Worm (Caenorhabditis elegans) whole organism, dauer: ENCODE results near the gene F11C1.7.

ENCODE experiments used
- unc-62 ChIP-seq: sonication (generic microtip); optimal IDR thresholded peaks from 2 replicates; lab custom pipeline; 2017; ENCODE audit warnings: missing biosample characterization, missing genetic modification reagents, missing genetic modification characterization

Gene F11C1.7

DNA sequence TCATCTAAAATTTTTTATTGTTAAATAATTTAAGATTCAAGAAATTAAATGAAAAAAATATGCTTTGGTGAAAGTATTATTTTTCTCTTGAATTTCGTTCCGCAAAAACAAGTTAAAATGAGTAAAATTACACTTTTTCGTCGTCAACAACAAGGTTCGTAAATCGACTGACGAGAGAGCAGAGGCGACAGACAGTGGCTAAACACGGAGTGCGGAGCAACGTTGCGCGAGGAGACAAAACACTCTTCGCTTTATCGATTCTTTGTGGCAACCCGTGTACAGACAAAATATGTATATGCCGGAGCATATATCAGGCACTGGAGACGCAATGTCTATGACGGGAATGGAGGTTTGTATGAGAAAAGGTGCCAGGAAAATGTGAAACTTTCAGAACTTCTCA lies at the start of gene F11C1.7:
TSS of gene F11C1.7 (plus strand) at position 140 of the 400 bp plus-strand sequence.
- no peak for TF ChIP-seq unc-62 (GFP tag; lab: Kevin White, UChicago)

DNA sequence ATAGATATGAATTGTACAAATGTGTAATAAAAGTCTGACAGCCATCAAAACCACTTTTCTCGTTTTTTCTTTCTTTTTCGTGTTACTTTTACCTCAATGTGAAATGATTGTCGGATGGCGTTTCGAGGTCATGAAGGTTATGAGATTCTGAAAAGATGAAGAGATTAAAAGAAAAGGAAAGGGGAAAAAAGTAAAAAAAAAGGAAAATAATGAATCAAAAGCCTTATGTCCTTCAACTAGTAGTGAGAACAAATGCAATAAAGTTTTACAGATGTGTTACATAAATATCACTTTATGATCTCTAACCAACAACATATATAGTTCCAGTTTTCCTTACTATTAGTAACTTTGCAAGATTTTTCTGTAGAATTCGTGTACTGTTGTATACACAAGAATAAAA lies 48.3 kb upstream of the F11C1.7 start, which contains the start of gene gmap-3:
TSS of gene gmap-3 (minus strand) at position 148 of the 400 bp plus-strand sequence.
- TF ChIP-seq unc-62 (GFP tag; lab: Kevin White, UChicago), result no peak

DNA sequence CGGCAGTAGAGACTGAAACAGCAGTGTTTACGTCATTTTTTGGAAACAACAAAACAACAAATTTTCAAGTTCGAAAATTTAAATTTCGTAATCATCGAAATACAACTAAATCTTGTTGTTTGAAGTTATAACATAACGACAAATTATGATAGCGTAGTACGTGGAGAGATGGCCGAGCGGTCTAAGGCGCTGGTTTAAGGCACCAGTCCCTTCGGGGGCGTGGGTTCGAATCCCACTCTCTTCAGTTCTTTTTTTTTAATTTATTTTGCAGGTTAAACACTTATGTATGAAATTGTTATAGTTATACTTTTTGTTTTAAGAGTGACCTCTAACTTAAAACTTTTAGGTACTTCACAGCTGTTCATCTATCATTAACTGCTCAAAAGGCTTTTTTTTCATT lies 46.8 kb upstream of the F11C1.7 start:
- no peak for TF ChIP-seq unc-62 (GFP tag; lab: Kevin White, UChicago)

DNA sequence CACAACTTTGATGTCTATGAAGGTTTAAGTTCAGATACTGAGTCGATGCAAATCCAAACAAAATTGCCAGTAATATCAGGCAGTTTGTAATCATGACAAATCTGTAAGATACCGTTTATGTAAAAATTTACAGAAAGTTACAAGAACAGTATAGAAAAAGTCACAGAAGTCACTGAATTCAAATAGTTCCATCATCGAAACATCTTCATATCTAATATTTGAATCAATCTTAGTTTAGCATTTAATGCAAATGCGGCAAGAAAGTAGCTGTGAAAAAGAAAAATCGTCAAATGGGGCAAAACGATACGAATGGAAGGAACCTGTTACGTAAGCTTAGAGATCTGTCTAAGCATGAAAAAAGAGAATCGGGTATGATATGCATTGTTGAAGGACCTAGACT lies 46.0 kb upstream of the F11C1.7 start, which contains the start of gene gmap-2:
TSS of gene gmap-2 (minus strand) at position 101 of the 400 bp plus-strand sequence.
- TF ChIP-seq unc-62 (GFP tag; lab: Kevin White, UChicago), result no peak

DNA sequence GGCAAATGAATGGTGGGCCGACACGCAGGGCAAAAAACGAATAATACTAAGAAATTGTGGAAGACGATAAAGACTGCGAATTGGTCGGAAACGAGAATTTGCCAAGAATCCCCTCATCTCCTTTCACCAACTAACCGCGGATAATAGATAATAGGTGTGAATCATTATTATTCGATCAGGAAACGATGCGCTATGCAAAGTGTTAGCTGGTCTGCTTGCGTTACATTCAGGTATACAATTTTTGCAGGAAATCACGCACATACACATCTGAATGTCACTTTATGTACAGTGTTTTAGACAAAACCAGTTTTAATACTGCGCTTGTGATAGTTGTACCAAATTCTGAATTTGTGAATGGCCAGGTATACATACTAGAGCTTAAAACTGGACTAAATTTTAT lies 44.5 kb upstream of the F11C1.7 start:
- TF ChIP-seq unc-62 (GFP tag; lab: Kevin White, UChicago), result no peak

DNA sequence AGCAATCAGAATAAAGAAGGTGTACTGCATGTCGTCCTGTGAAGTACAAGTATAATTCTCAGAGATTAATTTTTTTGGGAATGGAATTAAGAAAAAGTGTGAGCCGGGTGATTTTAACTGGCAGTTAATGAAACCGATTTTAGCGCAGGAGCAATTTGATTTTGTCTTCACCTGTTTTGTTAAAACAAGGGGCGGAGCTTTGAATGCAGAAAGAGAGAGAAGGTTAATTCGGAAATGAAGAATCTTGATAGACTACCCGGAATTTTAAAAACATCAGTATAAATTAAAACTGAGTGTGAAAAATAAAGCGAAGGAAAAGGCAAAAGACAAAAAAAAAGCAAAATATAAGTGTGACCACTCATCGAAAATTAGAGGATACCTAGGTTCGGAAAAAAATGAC lies 42.6 kb upstream of the F11C1.7 start, which contains the start of gene C05E7.3:
TSS of gene C05E7.3 (minus strand) at position 101 of the 400 bp plus-strand sequence.
- no peak for TF ChIP-seq unc-62 (GFP tag; lab: Kevin White, UChicago)

DNA sequence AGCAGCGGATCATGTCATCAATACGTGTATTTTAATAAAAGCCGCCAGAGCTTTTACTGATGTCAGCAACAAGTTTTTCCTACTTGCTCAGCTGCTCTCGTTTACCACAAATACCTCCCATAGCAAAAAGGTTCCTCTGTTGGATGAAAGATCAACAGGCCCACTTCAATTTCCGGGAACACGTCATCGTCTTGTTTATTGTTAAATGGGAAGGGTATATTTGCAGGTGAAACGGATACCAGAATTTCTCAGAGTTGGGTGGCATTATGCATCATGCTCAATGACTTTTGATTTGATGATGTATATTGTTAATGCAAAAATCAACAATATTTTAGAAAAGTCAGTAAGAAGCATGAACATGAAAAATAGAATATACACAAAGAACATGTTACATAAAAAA lies 38.0 kb upstream of the F11C1.7 start:
- no peak for TF ChIP-seq unc-62 (GFP tag; lab: Kevin White, UChicago)

DNA sequence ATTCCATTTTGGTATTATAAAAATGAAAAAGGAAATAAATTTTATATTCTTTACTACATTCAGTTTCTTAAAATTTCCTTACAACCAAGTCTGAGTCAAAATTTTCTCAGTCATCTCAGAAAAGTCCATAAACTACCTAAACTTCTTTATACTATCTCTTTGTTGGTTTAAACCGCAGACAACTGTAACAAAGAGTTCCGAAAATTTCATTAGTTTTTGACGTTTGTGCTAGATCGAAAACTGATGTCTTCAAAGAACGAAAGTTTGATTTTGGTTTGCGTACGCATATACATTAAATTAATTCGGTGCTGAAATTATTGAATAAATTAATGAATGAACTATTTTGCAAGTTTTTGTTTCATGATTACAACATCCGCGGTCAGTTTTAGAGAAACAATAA lies 30.2 kb upstream of the F11C1.7 start:
- no peak for TF ChIP-seq unc-62 (GFP tag; lab: Kevin White, UChicago)

DNA sequence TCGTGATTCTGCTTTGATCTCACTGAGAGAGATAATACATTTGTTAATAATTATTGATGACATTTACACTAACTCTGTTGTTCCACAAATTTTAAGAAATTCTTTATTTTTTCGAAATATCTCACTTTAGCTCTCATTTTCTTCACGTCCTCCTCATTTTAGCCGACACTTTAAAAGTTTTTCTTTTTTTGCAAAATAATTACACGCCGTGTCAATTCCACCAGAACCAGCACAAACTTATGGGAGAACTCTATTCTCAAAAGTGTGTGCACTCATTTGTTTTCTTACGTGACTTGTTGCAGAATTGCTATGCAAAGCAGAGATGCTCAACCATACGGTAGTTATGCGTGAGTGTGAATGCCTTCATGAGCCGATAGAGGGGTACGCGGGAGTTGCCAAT lies 24.0 kb upstream of the F11C1.7 start, which contains the start of gene frpr-2:
TSS of gene frpr-2 (plus strand) at position 301 of the 400 bp plus-strand sequence.
- TF ChIP-seq unc-62 (GFP tag; lab: Kevin White, UChicago), result no peak

DNA sequence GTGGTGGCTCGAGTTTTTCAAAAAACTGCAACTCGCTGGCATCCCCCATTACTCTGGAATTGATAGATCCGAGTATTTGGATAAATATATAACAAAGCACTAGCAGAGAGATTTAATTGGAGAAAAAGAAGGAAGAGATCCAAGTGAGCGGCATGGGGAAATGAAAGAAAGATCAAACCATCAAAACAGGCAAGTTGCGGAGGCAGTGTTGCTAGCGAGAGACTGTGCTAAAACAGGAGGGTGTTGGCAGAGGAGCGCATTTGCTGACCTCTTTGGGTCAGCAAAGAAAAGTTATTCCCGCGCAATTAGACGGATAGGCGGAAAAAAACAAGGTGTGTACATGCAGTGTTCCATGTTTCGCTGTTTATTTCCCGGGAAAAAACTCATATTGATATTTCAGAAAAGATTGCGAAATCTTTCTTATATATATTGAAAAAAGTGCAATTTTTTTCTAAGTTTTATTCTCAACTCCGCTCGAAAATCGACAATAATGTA lies 13.5 kb upstream of the F11C1.7 start, which contains the start of gene ppk-3:
TSS of gene ppk-3 (minus strand) at position 51 of the 495 bp plus-strand sequence.
- no peak for TF ChIP-seq unc-62 (GFP tag; lab: Kevin White, UChicago)

DNA sequence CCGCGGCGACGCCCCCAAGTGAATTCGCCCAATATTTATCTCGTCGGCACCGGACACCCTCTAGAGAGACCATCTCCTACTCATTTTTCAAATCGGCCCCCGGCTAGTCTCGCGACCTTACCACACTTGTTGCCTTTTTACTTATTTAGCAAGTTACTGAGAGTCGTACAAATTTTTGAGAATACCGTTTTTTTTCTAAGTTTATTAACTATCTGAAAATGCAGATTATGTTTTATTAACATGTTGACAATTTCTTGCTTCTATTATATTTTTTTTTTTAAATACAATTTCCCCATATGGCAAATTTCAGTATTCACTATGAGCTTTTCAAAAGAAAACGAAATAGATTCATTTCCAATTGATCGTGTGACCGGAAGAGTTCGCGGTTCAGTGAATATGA lies 12.4 kb upstream of the F11C1.7 start, which contains the start of the genes F11C1.4 and F11C1.10:
TSS of gene F11C1.4 (plus strand) at position 301 of the 400 bp plus-strand sequence.
TSS of gene F11C1.10 (plus strand) at position 309 of the 400 bp plus-strand sequence.
- no peak for TF ChIP-seq unc-62 (GFP tag; lab: Kevin White, UChicago)

DNA sequence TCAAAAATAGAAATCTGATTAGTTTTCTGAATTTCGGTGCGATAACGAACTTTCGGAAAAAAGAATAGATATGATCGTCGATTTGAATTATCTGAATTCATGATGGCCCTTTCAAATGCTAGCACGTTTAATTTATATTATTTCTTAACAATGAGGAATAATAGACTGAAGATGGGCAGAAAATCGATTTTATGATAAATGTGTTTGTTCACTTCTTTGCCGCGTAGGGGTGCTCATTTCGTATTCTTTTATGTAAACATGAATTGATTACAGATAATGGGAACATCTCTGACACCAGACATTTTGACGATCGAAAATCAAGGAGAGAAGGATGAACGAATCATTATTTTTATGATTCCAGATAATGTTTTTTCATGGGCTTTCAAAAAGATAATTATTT lies 11.7 kb upstream of the F11C1.7 start, which contains the start of gene F11C1.9:
TSS of gene F11C1.9 (minus strand) at position 101 of the 400 bp plus-strand sequence.
- TF ChIP-seq unc-62 (GFP tag; lab: Kevin White, UChicago), result no peak

DNA sequence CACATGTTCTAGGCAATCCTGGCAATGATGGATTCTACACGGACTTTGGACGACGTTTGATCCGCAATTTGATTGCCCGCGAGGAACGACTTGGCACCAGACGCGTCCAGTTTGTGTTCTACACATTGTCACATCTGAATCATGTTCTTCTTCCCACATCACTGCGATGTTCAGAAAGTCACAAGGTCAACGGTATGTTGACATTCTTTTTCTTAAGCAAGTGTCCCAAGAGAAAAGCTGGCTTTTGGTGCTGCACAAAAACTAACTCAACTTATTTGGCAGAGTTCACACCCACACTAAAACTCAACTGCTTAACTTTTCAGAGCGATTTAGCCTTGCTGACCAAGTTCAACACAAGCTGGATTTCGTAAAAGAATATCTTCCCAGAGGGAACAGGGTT lies 10.6 kb upstream of the F11C1.7 start:
- TF ChIP-seq unc-62 (GFP tag; lab: Kevin White, UChicago), result no peak

DNA sequence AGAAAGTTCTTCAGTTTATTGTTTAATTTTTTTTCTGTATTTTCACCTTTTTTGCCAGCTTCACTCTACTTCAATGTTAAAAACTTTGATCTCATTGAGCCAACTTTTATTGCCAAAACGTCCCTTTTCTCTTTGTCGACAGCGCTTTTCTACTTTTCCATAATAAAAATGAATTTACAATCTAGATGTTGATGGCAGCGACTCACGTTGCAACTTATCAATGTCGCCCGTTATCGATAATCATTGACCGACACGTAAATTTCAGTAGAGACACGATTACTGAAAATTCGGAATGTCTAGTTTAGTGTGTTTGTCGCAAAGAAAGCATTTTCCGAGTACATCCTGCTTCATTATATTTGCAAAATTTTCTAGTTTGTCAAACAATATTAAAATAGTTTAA lies 9.4 kb upstream of the F11C1.7 start:
- no peak for TF ChIP-seq unc-62 (GFP tag; lab: Kevin White, UChicago)

DNA sequence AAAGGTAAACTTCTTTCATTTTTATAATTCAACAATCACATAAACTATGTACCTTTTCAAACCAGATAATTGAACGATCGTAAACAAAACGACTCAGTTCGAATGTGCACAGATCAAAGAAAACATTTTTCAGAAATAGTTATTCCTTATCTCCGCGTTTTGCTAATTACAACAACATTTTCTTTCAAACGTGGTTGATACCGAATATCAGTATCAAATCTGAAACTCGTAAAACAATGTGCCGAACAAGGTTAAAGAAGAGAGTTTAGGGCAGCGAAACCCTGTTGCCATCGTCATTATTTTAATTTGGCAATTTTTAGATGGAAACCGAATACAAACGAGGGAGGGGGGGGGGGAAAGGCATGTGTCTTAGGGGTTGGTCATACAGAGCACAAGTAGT lies 7.8 kb upstream of the F11C1.7 start, which contains the start of gene scav-4:
TSS of gene scav-4 (plus strand) at position 383 of the 400 bp plus-strand sequence.
- no peak for TF ChIP-seq unc-62 (GFP tag; lab: Kevin White, UChicago)

DNA sequence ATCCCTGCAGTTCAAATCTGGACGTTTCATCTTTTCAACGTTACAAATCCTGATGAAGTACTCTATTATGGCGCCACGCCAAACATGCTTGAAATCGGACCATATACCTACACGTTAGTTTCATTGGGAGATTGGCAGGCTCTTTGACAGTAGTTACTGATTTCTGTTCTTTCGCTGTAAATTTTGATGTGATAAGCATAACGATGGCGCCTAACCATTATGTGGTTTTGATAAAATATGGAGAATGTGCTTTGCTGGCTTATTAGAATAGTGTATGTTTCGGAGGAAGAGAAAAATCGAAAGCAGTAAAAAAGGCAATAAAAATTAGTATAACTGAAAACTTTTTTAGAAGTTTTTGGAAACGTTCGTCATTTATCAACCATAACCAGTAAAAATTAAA lies 6.4 kb upstream of the F11C1.7 start:
- no peak for TF ChIP-seq unc-62 (GFP tag; lab: Kevin White, UChicago)

DNA sequence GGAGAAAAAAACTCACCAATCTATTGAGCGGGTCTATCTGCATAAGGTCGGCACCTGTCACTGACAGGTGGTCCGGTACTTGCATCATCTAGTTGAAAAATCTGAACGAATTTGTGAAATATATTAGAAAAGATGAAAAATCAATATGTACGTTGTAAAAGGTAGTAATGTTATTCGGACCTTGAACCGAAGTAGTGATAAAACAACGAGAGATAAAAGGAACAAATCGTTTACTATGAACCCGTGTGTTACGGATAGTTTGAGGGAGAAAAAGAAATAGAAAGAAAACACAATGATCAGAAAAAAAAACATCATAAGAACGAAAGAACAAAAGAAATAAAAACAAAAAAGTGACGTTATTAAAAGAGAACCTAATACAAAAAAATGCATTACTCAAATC lies 2.0 kb upstream of the F11C1.7 start, which contains the start of gene mff-1:
TSS of gene mff-1 (minus strand) at position 101 of the 400 bp plus-strand sequence.
- TF ChIP-seq unc-62 (GFP tag; lab: Kevin White, UChicago), result no peak
